Worm (Caenorhabditis elegans) whole organism, midembryonic: Measurements from ENCODE around the gene nhr-126.
A peak's percentile ranks its signal among the peaks of the same experiment; 100 is the strongest.

ENCODE experiments used
- T22C8.4 ChIP-seq: fragments of 200-800 bp; sonication (Bioruptor generic); IDR thresholded peaks from 2 replicates; pipeline ENCODE4 v1.3.6; 2022; ENCODE audit warnings: missing genetic modification characterization, missing compliant biosample characterization
- cog-1 ChIP-seq: sonication (generic microtip); optimal IDR thresholded peaks from 2 replicates; lab custom pipeline; 2016; ENCODE audit warnings: missing genetic modification characterization, missing compliant biosample characterization
- flt-1 ChIP-seq: fragments of 200-800 bp; sonication (Bioruptor generic); IDR thresholded peaks from 2 replicates; pipeline ENCODE4 v1.3.6; 2022; ENCODE audit warnings: missing genetic modification characterization, missing compliant biosample characterization
- klf-2 ChIP-seq: fragments of 200-800 bp; sonication (Bioruptor generic); conservative IDR thresholded peaks from 2 replicates; pipeline ENCODE4 v1.3.6; 2022; ENCODE audit warnings: missing genetic modification reagents, missing genetic modification characterization, missing compliant biosample characterization
- med-1 ChIP-seq: sonication (generic microtip); optimal IDR thresholded peaks from 2 replicates; lab custom pipeline; 2017; ENCODE audit warnings: missing genetic modification characterization, mild to moderate bottlenecking, missing compliant biosample characterization, antibody characterized with exemption, missing genetic modification reagents; ENCODE audit not compliant: insufficient read depth
- ref-1 ChIP-seq: fragments of 200-800 bp; sonication (Bioruptor generic); conservative IDR thresholded peaks from 2 replicates; pipeline ENCODE4 v1.3.6; 2022; ENCODE audit warnings: missing genetic modification reagents, missing genetic modification characterization, missing compliant biosample characterization
- tab-1 ChIP-seq: fragments of 200-800 bp; sonication (Bioruptor generic); IDR thresholded peaks from 2 replicates; pipeline ENCODE4 v1.3.6; 2022; ENCODE audit warnings: missing genetic modification characterization, missing compliant biosample characterization
- ztf-23 ChIP-seq: fragments of 200-800 bp; sonication (Bioruptor generic); IDR thresholded peaks from 2 replicates; pipeline ENCODE4 v1.3.6; 2022; ENCODE audit warnings: missing genetic modification reagents, missing genetic modification characterization, missing compliant biosample characterization
- ztf-29 ChIP-seq: fragments of 200-800 bp; sonication (Bioruptor generic); IDR thresholded peaks from 2 replicates; pipeline ENCODE4 v1.3.6; 2022; ENCODE audit warnings: missing genetic modification reagents, missing genetic modification characterization, missing compliant biosample characterization

nhr-126 gene

ce11 chrV:2228781-2229180 is at the start of gene nhr-126:
nhr-126 (plus strand) TSS chrV:2229081.
- no peak for TF ChIP-seq ref-1 (GFP tag; lab: Robert Waterston, UW)
- TF ChIP-seq flt-1 (GFP tag; lab: Robert Waterston, UW) = no peak
- TF ChIP-seq cog-1 = no peak
- TF ChIP-seq T22C8.4 (GFP tag; lab: Robert Waterston, UW) = no peak
- TF ChIP-seq ztf-29 (GFP tag; lab: Robert Waterston, UW) = no peak

DNA sequence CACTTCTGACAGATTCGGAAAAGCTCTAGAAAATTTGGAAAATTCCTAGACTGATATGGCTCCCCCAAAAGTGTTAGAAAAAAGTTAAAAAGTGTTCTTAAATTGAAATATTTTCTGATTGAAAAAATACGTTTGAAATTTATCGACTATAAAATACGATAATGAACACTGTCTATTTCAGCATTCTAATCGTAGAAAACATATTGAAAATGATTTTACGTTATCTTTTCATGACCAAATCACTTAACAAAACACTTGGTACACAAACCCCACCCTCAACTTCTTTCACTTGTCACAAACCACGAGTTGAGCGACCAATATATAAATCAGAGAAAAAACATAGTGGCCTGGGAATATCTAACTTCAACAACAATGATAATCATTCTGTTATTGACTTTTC is 49.7 kb upstream of the nhr-126 start, which contains the start of gene cyp-33C1:
Gene cyp-33C1 (plus strand): TSS at position 301 of the 400 bp plus-strand sequence.
- TF ChIP-seq med-1 (GFP tag; lab: Kevin White, UChicago) (no peak), T22C8.4 (GFP tag; lab: Robert Waterston, UW) (no peak), ref-1 (GFP tag; lab: Robert Waterston, UW) (no peak), cog-1 (no peak), ztf-29 (GFP tag; lab: Robert Waterston, UW) (no peak), ztf-23 (GFP tag; lab: Robert Waterston, UW) (no peak), klf-2 (GFP tag; lab: Robert Waterston, UW) (no peak), tab-1 (GFP tag; lab: Robert Waterston, UW) (no peak), flt-1 (GFP tag; lab: Robert Waterston, UW) (no peak)

DNA sequence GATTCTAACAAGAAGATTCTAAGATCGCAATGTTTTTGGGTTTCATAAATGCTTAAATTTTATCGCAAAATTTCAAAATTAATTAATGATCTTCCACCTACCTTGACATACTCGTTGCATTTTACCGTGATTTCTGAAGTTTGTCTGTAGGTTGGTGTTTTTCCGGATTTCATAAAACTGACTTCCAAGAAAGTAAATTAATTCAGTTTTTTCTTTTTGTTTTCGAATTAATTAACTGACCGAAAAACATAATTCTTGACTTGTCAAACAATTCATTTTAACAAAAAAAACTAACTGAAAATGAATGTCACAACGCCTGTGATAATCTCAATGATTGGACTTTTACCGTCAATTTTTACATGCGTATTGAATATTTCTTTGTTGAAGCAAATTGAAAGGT is 47.1 kb upstream of the nhr-126 start, which contains the start of gene srbc-16:
Gene srbc-16 (plus strand): TSS at position 301 of the 400 bp plus-strand sequence.
- TF ChIP-seq tab-1 (GFP tag; lab: Robert Waterston, UW) (no peak), cog-1 (no peak), T22C8.4 (GFP tag; lab: Robert Waterston, UW) (no peak), flt-1 (GFP tag; lab: Robert Waterston, UW) (no peak), ref-1 (GFP tag; lab: Robert Waterston, UW) (no peak), ztf-29 (GFP tag; lab: Robert Waterston, UW) (no peak), klf-2 (GFP tag; lab: Robert Waterston, UW) (no peak), ztf-23 (GFP tag; lab: Robert Waterston, UW) (no peak), med-1 (GFP tag; lab: Kevin White, UChicago) (no peak)

- no peak for TF ChIP-seq ztf-29 (GFP tag; lab: Robert Waterston, UW)
Observed at ce11 chrV:2183162-2183561, 45.7 kb upstream of the nhr-126 start, which contains the start of gene cyp-33C2. cyp-33C2 (plus strand) TSS chrV:2183488.

ce11 chrV:2185486-2185885 is 43.4 kb upstream of the nhr-126 start:
- TF ChIP-seq ztf-23 (GFP tag; lab: Robert Waterston, UW) (peak; percentile 98), ref-1 (GFP tag; lab: Robert Waterston, UW) (no peak), flt-1 (GFP tag; lab: Robert Waterston, UW) (no peak), tab-1 (GFP tag; lab: Robert Waterston, UW) (no peak), ztf-29 (GFP tag; lab: Robert Waterston, UW) (no peak)

- TF ChIP-seq ztf-23 (GFP tag; lab: Robert Waterston, UW) (no peak), ref-1 (GFP tag; lab: Robert Waterston, UW) (no peak), ztf-29 (GFP tag; lab: Robert Waterston, UW) (no peak), cog-1 (no peak), flt-1 (GFP tag; lab: Robert Waterston, UW) (no peak), tab-1 (GFP tag; lab: Robert Waterston, UW) (no peak), klf-2 (GFP tag; lab: Robert Waterston, UW) (no peak), T22C8.4 (GFP tag; lab: Robert Waterston, UW) (no peak)
Observed at ce11 chrV:2187864-2188345, 41.0 kb upstream of the nhr-126 start, which contains the start of gene Y5H2B.3. Y5H2B.3 (plus strand) TSS chrV:2188295.

DNA sequence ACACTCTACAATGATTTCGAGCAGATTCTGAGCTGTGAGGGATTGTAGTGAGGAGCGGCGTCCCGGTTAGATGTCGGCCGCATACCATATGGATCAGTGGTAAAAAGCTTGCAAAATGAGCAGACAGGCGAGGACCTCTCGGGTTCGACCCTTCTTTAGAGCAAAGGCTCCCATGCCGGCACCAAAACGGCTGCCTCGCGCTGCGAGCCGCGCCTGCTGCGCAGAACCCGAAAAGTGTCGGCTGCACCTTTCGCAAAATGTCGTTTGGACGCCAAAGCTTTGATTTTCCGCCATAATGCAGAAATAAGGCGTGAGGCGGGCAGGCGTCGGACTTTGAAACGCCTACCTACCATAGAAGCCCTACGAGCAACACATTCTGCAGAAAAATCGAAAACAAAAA is 38.5 kb upstream of the nhr-126 start:
- no peak for TF ChIP-seq T22C8.4 (GFP tag; lab: Robert Waterston, UW)
- no peak for TF ChIP-seq cog-1
- TF ChIP-seq flt-1 (GFP tag; lab: Robert Waterston, UW) = no peak

ce11 chrV:2191122-2191521 is 37.8 kb upstream of the nhr-126 start, which contains the start of gene srbc-42:
srbc-42 (minus strand) TSS chrV:2191222.
- TF ChIP-seq ref-1 (GFP tag; lab: Robert Waterston, UW) (no peak), klf-2 (GFP tag; lab: Robert Waterston, UW) (no peak), flt-1 (GFP tag; lab: Robert Waterston, UW) (no peak), cog-1 (no peak), med-1 (GFP tag; lab: Kevin White, UChicago) (no peak), ztf-23 (GFP tag; lab: Robert Waterston, UW) (no peak), ztf-29 (GFP tag; lab: Robert Waterston, UW) (no peak), T22C8.4 (GFP tag; lab: Robert Waterston, UW) (no peak), tab-1 (GFP tag; lab: Robert Waterston, UW) (no peak)

ce11 chrV:2192117-2192516 is 36.8 kb upstream of the nhr-126 start, which contains the start of gene nhr-13:
nhr-13 (plus strand) TSS chrV:2192485.
- TF ChIP-seq ztf-29 (GFP tag; lab: Robert Waterston, UW) (no peak), T22C8.4 (GFP tag; lab: Robert Waterston, UW) (no peak), ztf-23 (GFP tag; lab: Robert Waterston, UW) (no peak), med-1 (GFP tag; lab: Kevin White, UChicago) (no peak), cog-1 (no peak), ref-1 (GFP tag; lab: Robert Waterston, UW) (no peak), klf-2 (GFP tag; lab: Robert Waterston, UW) (no peak), flt-1 (GFP tag; lab: Robert Waterston, UW) (no peak), tab-1 (GFP tag; lab: Robert Waterston, UW) (no peak)

DNA sequence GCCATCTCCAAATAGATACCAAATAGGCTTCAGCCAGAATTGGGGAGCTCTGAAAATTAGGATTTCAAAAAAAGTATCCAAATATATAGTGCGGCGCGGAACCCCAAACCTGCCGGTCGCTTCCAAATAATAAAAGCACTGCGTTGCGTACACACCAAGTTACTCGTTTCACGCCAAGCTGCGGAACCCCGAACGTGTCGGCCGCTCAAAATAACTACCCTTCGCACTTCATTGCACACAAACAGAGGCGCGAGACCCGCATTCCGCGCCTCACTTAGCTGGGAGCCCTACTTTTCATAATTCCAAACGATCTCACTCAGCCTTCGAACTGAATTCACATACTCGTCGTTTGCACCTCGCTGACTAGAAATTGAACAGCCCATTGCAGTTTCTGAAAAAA is 29.3 kb upstream of the nhr-126 start:
- TF ChIP-seq ref-1 (GFP tag; lab: Robert Waterston, UW) (no peak), ztf-29 (GFP tag; lab: Robert Waterston, UW) (no peak), tab-1 (GFP tag; lab: Robert Waterston, UW) (no peak), ztf-23 (GFP tag; lab: Robert Waterston, UW) (no peak), T22C8.4 (GFP tag; lab: Robert Waterston, UW) (no peak), med-1 (GFP tag; lab: Kevin White, UChicago) (no peak), klf-2 (GFP tag; lab: Robert Waterston, UW) (no peak), cog-1 (no peak), flt-1 (GFP tag; lab: Robert Waterston, UW) (no peak)
